Worm (Caenorhabditis elegans) whole organism, mixed stage, embryonic: ENCODE data around the gene twk-5.
"Not testable (repeated sequence)": the region's sequence is repeated elsewhere in the genome, so short reads cannot be mapped to it uniquely, and the experiment has no call there.

Experiments used
- bed-3 ChIP-seq: fragments of 200-800 bp; sonication (Bioruptor generic); optimal IDR thresholded peaks from 3 replicates; lab custom pipeline; 2018; ENCODE audit warnings: mild to moderate bottlenecking, missing genetic modification characterization, moderate library complexity, missing compliant biosample characterization
- ces-1 ChIP-seq: fragments of 150-350 bp; optimal IDR thresholded peaks from 2 replicates; lab custom pipeline; 2014; ENCODE audit warnings: missing biosample characterization, missing genetic modification reagents, missing genetic modification characterization
- elt-3 ChIP-seq: fragments of 150-350 bp; optimal IDR thresholded peaks from 2 replicates; lab custom pipeline; 2014; ENCODE audit warnings: missing biosample characterization, missing genetic modification characterization
- hlh-1 ChIP-seq: fragments of 150-350 bp; optimal IDR thresholded peaks from 2 replicates; lab custom pipeline; 2014; ENCODE audit warnings: missing biosample characterization, missing genetic modification reagents, missing genetic modification characterization
- mep-1 ChIP-seq: fragments of 150-350 bp; optimal IDR thresholded peaks from 2 replicates; lab custom pipeline; 2017; ENCODE audit warnings: missing biosample characterization, missing genetic modification reagents, missing genetic modification characterization, inconsistent platforms
- nhr-28 ChIP-seq: fragments of 150-350 bp; optimal IDR thresholded peaks from 2 replicates; lab custom pipeline; 2014; ENCODE audit warnings: missing biosample characterization, missing genetic modification characterization
- unc-62 ChIP-seq: fragments of 150-350 bp; optimal IDR thresholded peaks from 2 replicates; lab custom pipeline; 2014; ENCODE audit warnings: missing biosample characterization, missing genetic modification reagents, missing genetic modification characterization
- ztf-11 ChIP-seq: fragments of 150-350 bp; optimal IDR thresholded peaks from 2 replicates; lab custom pipeline; 2014; ENCODE audit warnings: missing biosample characterization, missing genetic modification characterization

DNA sequence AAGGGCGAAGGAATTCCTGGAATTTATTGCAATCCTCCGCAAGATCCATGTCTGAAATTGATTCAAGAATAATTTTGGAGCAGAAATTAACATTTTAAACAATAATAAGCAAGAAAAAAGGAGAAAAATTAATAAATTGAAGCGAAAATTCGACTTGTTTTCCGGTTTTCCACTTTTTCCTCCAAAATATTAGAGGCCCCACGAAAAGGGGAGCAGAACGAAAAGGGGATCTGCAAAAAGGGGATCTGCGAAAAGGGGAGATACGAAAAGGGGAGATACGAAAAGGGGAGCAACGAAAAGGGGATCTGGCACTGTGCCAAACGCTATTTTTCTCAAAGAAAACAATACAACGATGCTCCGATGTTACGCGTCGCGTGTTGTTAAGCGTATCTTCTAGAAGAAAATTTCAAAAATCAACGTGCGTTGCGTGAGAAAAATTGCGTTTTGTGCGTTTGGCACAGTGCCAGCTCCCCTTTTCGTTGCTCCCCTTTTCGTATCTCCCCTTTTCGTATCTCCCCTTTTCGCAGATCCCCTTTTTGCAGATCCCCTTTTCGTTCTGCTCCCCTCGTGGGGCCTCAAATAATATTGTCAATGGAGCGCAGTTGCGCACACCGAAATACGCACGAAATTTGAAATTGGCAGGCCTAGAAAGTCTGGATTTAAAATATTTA, 49.5 kb upstream of the twk-5 start, which contains the start of gene Y62F5A.12:
- not testable (repeated sequence) for TF ChIP-seq unc-62; ztf-11; elt-3 (tag; lab: Kevin White, UChicago); nhr-28
- TF ChIP-seq bed-3 (GFP tag; lab: Kevin White, UChicago) (peak; percentile 17), mep-1 (tag; lab: Kevin White, UChicago) (peak; percentile 85), ces-1 (GFP tag; lab: Kevin White, UChicago) (peak; percentile 61), hlh-1 (tag; lab: Kevin White, UChicago) (peak; percentile 7)
